Fruit fly (Drosophila melanogaster) whole organism, adult: ENCODE results near the gene CG10428.

ENCODE experiments used
- CG11617 ChIP-seq: fragments of 200-800 bp; sonication (Bioruptor generic); optimal IDR thresholded peaks from 2 replicates; lab custom pipeline; 2017; ENCODE audit warnings: mild to moderate bottlenecking, missing biosample characterization, missing genetic modification reagents, missing genetic modification characterization
- CG12768 ChIP-seq: fragments of 200-800 bp; sonication (Bioruptor generic); optimal IDR thresholded peaks from 2 replicates; lab custom pipeline; 2017; ENCODE audit warnings: missing biosample characterization, missing genetic modification characterization, mild to moderate bottlenecking, moderate library complexity, missing genetic modification reagents
- CG14711 ChIP-seq: fragments of 200-800 bp; sonication (Bioruptor generic); optimal IDR thresholded peaks from 2 replicates; lab custom pipeline; 2018; ENCODE audit warnings: missing biosample characterization, mild to moderate bottlenecking, missing genetic modification characterization, moderate library complexity
- CG1620 ChIP-seq: fragments of 200-800 bp; sonication (Bioruptor generic); optimal IDR thresholded peaks from 2 replicates; lab custom pipeline; 2016; ENCODE audit warnings: missing biosample characterization, missing genetic modification characterization
- CG33017 ChIP-seq: fragments of 200-800 bp; sonication (Bioruptor generic); optimal IDR thresholded peaks from 2 replicates; lab custom pipeline; 2018; ENCODE audit warnings: missing biosample characterization, mild to moderate bottlenecking, missing genetic modification characterization, moderate library complexity
- CG5204 ChIP-seq: fragments of 200-800 bp; sonication (Bioruptor generic); optimal IDR thresholded peaks from 2 replicates; lab custom pipeline; 2016; ENCODE audit warnings: missing biosample characterization, missing genetic modification characterization
- CG7045 ChIP-seq: fragments of 200-800 bp; sonication (Bioruptor generic); optimal IDR thresholded peaks from 2 replicates; lab custom pipeline; 2017; ENCODE audit warnings: missing biosample characterization, mild to moderate bottlenecking, missing genetic modification characterization
- CG7101 ChIP-seq: fragments of 200-800 bp; sonication (Bioruptor generic); optimal IDR thresholded peaks from 2 replicates; lab custom pipeline; 2018; ENCODE audit warnings: missing biosample characterization, mild to moderate bottlenecking, missing genetic modification characterization, moderate library complexity
- Clk ChIP-seq: fragments of 200-800 bp; sonication (Bioruptor generic); optimal IDR thresholded peaks from 2 replicates; lab custom pipeline; 2017; ENCODE audit warnings: missing biosample characterization, missing genetic modification characterization
- Crg-1 ChIP-seq: fragments of 200-800 bp; sonication (Bioruptor generic); optimal IDR thresholded peaks from 2 replicates; lab custom pipeline; 2016; ENCODE audit warnings: missing biosample characterization, missing genetic modification characterization
- Hr96 ChIP-seq: fragments of 200-800 bp; sonication (Bioruptor generic); optimal IDR thresholded peaks from 2 replicates; lab custom pipeline; 2016; ENCODE audit warnings: missing biosample characterization, missing genetic modification characterization
- Mnt ChIP-seq: fragments of 200-800 bp; sonication (Bioruptor generic); optimal IDR thresholded peaks from 2 replicates; lab custom pipeline; 2016; ENCODE audit warnings: missing biosample characterization, mild to moderate bottlenecking, missing genetic modification characterization
- bab1 ChIP-seq: fragments of 200-800 bp; sonication (Bioruptor generic); optimal IDR thresholded peaks from 3 replicates; lab custom pipeline; 2019; ENCODE audit warnings: missing biosample characterization, mild to moderate bottlenecking, missing genetic modification characterization, moderate library complexity
- cic ChIP-seq: fragments of 200-800 bp; sonication (Bioruptor generic); optimal IDR thresholded peaks from 2 replicates; lab custom pipeline; 2017; ENCODE audit warnings: missing biosample characterization, mild to moderate bottlenecking, missing genetic modification characterization, moderate library complexity
- cnc ChIP-seq, 2 experiments: fragments of >200 bp; optimal IDR thresholded peaks; 2 replicates each; lab custom pipeline; 2017
- kay ChIP-seq: fragments of 200-800 bp; sonication (Bioruptor generic); peaks from one replicate; lab custom pipeline; 2016; ENCODE audit warnings: missing biosample characterization, missing genetic modification characterization, borderline replicate concordance
- ovo ChIP-seq: fragments of 200-800 bp; sonication (Bioruptor generic); optimal IDR thresholded peaks from 2 replicates; lab custom pipeline; 2016; ENCODE audit warnings: missing biosample characterization, missing genetic modification characterization
- pad ChIP-seq: fragments of 200-800 bp; sonication (Bioruptor generic); optimal IDR thresholded peaks from 3 replicates; lab custom pipeline; 2017; ENCODE audit warnings: missing biosample characterization, missing genetic modification characterization, mild to moderate bottlenecking, moderate library complexity, missing genetic modification reagents
- tj ChIP-seq: fragments of 200-800 bp; sonication (Bioruptor generic); optimal IDR thresholded peaks from 3 replicates; lab custom pipeline; 2017; ENCODE audit warnings: missing biosample characterization, mild to moderate bottlenecking, missing genetic modification characterization, moderate library complexity
- toe ChIP-seq: fragments of 200-800 bp; sonication (Bioruptor generic); optimal IDR thresholded peaks from 2 replicates; lab custom pipeline; 2016; ENCODE audit warnings: missing biosample characterization, missing genetic modification characterization

The CG10428 gene

DNA sequence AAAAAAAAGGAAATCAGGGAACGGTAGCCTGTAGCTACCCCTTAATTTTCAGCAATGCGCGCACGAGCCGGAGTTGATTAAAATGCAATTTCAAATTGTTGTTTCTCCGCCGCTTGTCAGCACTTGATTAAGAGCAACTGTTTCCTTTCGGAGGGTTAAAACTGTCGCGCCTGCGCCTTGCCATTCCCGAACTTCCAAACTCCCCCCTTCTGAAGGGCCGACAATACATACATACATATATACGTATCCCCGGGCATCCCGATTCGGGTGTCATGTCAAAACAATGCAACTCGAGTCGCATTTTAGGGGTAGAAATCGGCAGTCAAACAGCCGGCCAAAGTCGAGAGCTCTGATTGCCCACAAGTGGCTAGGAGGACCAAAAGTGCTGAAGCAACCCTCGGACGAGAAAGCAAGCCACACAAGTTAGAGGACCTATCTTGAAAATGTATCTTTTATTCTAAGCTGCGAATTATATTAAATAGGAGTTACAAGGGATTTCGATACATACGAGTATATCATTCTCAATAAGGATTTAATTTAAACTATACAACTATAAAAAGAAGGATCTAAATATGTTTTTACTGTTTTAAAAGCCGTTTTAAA lies 23.9 kb upstream of the CG10428 start:
- TF ChIP-seq CG12768 (GFP tag; lab: Kevin White, UChicago) (no peak), cic (GFP tag; lab: Kevin White, UChicago) (no peak), Crg-1 (no peak), cnc (optimal IDR thresholded peaks at IDR 0.05; lab: Kevin White, UChicago) (no peak), CG5204 (GFP tag; lab: Kevin White, UChicago) (no peak), CG14711 (no peak), Mnt (GFP tag; lab: Kevin White, UChicago) (no peak), pad (GFP tag; lab: Kevin White, UChicago) (no peak), ovo (GFP tag; lab: Kevin White, UChicago) (no peak), bab1 (GFP tag; lab: Kevin White, UChicago) (no peak)

DNA sequence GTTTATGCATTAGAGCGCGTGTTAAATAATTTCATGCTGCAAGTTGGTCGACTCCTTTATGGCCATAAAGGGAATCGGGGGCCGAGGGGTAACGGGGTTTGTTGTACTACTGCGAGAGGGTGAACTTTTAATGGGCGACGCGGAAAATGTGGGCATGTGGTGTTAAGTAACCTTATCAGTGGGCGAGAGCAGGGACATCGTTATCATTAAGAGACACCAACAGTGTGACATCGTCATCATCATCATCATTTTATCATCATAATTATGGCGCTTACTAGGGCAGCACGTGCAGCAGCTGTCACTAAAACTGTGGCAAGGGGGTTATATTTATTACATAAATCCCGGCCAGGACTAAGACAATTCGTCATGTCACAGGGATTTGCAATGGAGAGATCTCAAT lies 23.3 kb upstream of the CG10428 start:
- TF ChIP-seq pad (GFP tag; lab: Kevin White, UChicago) (no peak), cnc (optimal IDR thresholded peaks at IDR 0.05; lab: Kevin White, UChicago) (no peak), CG5204 (GFP tag; lab: Kevin White, UChicago) (no peak), Crg-1 (no peak), CG7101 (tag; lab: Kevin White, UChicago) (no peak), kay (GFP tag; lab: Kevin White, UChicago) (no peak), ovo (GFP tag; lab: Kevin White, UChicago) (no peak), CG33017 (tag; lab: Kevin White, UChicago) (no peak), toe (no peak)

DNA sequence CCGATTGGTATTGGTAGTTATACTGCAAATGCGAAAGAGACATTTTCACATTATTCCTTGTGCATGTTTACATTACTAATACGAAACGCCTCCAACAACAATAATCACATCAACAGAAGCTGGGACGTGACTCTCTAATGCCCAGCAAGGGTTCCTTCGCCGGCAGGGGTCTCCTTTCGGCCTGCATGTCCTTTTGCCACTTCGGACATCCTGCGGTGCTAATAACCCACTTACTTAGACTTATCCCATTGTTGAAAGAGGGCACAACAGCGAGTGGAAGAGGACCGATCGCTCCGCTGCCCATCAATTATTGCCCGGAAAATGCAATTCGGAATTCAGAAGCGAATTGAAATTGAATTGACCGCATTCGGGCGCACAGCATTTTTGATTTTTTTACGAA lies 22.7 kb upstream of the CG10428 start:
- TF ChIP-seq CG12768 (GFP tag; lab: Kevin White, UChicago) (no peak), CG11617 (GFP tag; lab: Kevin White, UChicago) (no peak), Clk (GFP tag; lab: Kevin White, UChicago) (no peak), ovo (GFP tag; lab: Kevin White, UChicago) (no peak), pad (GFP tag; lab: Kevin White, UChicago) (no peak), toe (no peak), kay (GFP tag; lab: Kevin White, UChicago) (no peak), CG7101 (tag; lab: Kevin White, UChicago) (no peak), CG33017 (tag; lab: Kevin White, UChicago) (no peak), CG7045 (GFP tag; lab: Kevin White, UChicago) (no peak), Hr96 (GFP tag; lab: Kevin White, UChicago) (no peak), cnc (optimal IDR thresholded peaks at IDR 0.05; lab: Kevin White, UChicago) (no peak), CG14711 (no peak), cic (GFP tag; lab: Kevin White, UChicago) (no peak), CG1620 (GFP tag; lab: Kevin White, UChicago) (no peak)

DNA sequence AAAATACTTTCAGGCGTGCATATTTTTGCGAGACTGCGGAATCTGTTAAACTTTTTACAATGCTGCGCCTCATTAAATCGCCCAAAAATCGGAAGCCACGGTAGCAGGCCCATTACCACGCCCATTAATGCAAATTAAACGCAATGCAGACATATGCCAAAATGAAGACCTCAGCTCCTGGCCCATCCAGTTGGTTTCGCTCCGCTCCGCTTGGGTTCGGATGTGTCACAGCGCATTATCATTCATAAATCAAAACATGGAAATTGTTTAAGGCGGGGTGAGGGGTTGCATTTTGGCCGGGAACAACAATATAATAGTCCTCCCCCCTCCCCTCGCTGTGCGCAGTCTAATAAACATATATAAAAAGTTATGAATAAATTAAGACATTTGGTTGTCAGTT lies 20.8 kb upstream of the CG10428 start:
- TF ChIP-seq Hr96 (GFP tag; lab: Kevin White, UChicago): no peak
- TF ChIP-seq CG7045 (GFP tag; lab: Kevin White, UChicago): no peak
- no peak for TF ChIP-seq kay (GFP tag; lab: Kevin White, UChicago)
- TF ChIP-seq cic (GFP tag; lab: Kevin White, UChicago): no peak
- no peak for TF ChIP-seq CG11617 (GFP tag; lab: Kevin White, UChicago)
- TF ChIP-seq CG1620 (GFP tag; lab: Kevin White, UChicago): no peak
- no peak for TF ChIP-seq CG12768 (GFP tag; lab: Kevin White, UChicago)
- no peak for TF ChIP-seq CG14711
- TF ChIP-seq pad (GFP tag; lab: Kevin White, UChicago): no peak
- TF ChIP-seq Clk (GFP tag; lab: Kevin White, UChicago): no peak
- TF ChIP-seq ovo (GFP tag; lab: Kevin White, UChicago): no peak
- no peak for TF ChIP-seq toe
- TF ChIP-seq CG33017 (tag; lab: Kevin White, UChicago): no peak
- no peak for TF ChIP-seq cnc (optimal IDR thresholded peaks at IDR 0.05; lab: Kevin White, UChicago)
- TF ChIP-seq tj (GFP tag; lab: Kevin White, UChicago): no peak
- no peak for TF ChIP-seq CG7101 (tag; lab: Kevin White, UChicago)
- no peak for TF ChIP-seq Mnt (GFP tag; lab: Kevin White, UChicago)
- no peak for TF ChIP-seq Crg-1
- TF ChIP-seq bab1 (GFP tag; lab: Kevin White, UChicago): no peak

DNA sequence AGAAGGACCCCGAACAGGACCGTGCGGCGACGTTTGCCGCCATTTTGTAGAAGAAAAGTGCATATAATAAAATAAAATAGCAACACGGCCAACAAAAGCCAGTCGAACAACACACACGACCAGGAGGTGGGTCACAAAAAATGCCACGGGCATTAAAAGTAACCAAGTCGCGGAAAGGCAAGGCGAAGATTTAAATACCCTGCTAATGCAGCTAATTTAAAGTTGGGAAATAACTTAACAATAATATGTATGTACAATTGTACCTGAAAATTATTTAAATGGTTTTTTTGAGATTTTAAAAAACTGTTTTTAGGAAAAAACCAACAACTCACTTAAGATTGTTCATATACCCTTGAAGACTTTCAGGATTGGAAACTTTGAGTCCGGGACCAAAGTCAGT lies 19.1 kb upstream of the CG10428 start:
- TF ChIP-seq toe: no peak
- no peak for TF ChIP-seq CG33017 (tag; lab: Kevin White, UChicago)
- TF ChIP-seq Hr96 (GFP tag; lab: Kevin White, UChicago): no peak
- no peak for TF ChIP-seq CG1620 (GFP tag; lab: Kevin White, UChicago)
- TF ChIP-seq cic (GFP tag; lab: Kevin White, UChicago): no peak
- TF ChIP-seq ovo (GFP tag; lab: Kevin White, UChicago): no peak
- TF ChIP-seq cnc (optimal IDR thresholded peaks at IDR 0.05; lab: Kevin White, UChicago): no peak
- TF ChIP-seq CG5204 (GFP tag; lab: Kevin White, UChicago): no peak
- no peak for TF ChIP-seq CG7045 (GFP tag; lab: Kevin White, UChicago)
- TF ChIP-seq CG12768 (GFP tag; lab: Kevin White, UChicago): no peak
- TF ChIP-seq CG11617 (GFP tag; lab: Kevin White, UChicago): no peak
- TF ChIP-seq pad (GFP tag; lab: Kevin White, UChicago): no peak
- TF ChIP-seq CG14711: no peak
- no peak for TF ChIP-seq Mnt (GFP tag; lab: Kevin White, UChicago)
- no peak for TF ChIP-seq bab1 (GFP tag; lab: Kevin White, UChicago)
- TF ChIP-seq tj (GFP tag; lab: Kevin White, UChicago): no peak
- no peak for TF ChIP-seq Crg-1
